Worm (Caenorhabditis elegans) whole organism, L1 larva: Measurements from ENCODE around the gene T23F2.2.

Experiments
- dpl-1 ChIP-seq, 3 experiments: fragments of 150-350 bp in 2 of 3; sonication (generic microtip) in 1 of 3; optimal IDR thresholded peaks; 2 replicates each; lab custom pipeline; 2014 to 2017; ENCODE audit warnings: missing biosample characterization in 3 of 3, missing genetic modification characterization in 3 of 3, missing genetic modification reagents in 3 of 3
- egl-27 ChIP-seq, 2 experiments: fragments of 150-350 bp in 1 of 2; sonication (generic microtip); optimal IDR thresholded peaks; 3 replicates each; lab custom pipeline; 2017 to 2018; ENCODE audit warnings: missing biosample characterization in 2 of 2, missing genetic modification characterization in 2 of 2, missing genetic modification reagents in 2 of 2
- elt-3 ChIP-seq, 6 experiments: fragments of 150-350 bp in 1 of 6; sonication (generic microtip); optimal IDR thresholded peaks; 2 replicates each; lab custom pipeline; 2017 to 2018; ENCODE audit warnings: missing biosample characterization in 6 of 6, missing genetic modification characterization in 6 of 6, inconsistent platforms in 1 of 6
- hpl-2 ChIP-seq: fragments of 150-350 bp; optimal IDR thresholded peaks from 2 replicates; lab custom pipeline; 2014; ENCODE audit warnings: missing biosample characterization, missing genetic modification reagents, missing genetic modification characterization
- jun-1 ChIP-seq: fragments of 150-350 bp; optimal IDR thresholded peaks from 2 replicates; lab custom pipeline; 2014; ENCODE audit warnings: missing biosample characterization, missing genetic modification reagents, missing genetic modification characterization
- lin-39 ChIP-seq: fragments of 150-350 bp; optimal IDR thresholded peaks from 2 replicates; lab custom pipeline; 2014; ENCODE audit warnings: missing biosample characterization, missing genetic modification reagents, missing genetic modification characterization
- nhr-11 ChIP-seq: fragments of 150-350 bp; optimal IDR thresholded peaks from 2 replicates; lab custom pipeline; 2014; ENCODE audit warnings: missing biosample characterization, missing genetic modification characterization
- nhr-12 ChIP-seq: sonication (generic microtip); optimal IDR thresholded peaks from 2 replicates; lab custom pipeline; 2017; ENCODE audit warnings: missing biosample characterization, missing genetic modification characterization
- snpc-4 ChIP-seq: fragments of 150-350 bp; optimal IDR thresholded peaks from 2 replicates; lab custom pipeline; 2014; ENCODE audit warnings: missing biosample characterization, missing genetic modification characterization
- zag-1 ChIP-seq: fragments of 150-350 bp; optimal IDR thresholded peaks from 2 replicates; lab custom pipeline; 2014; ENCODE audit warnings: missing biosample characterization, missing genetic modification characterization

ce11 chrX:5516365-5516764 lies 11.3 kb upstream of the T23F2.2 start:
- TF ChIP-seq hpl-2 (GFP tag; lab: Kevin White, UChicago) (no peak), elt-3 (tag; optimal IDR thresholded peaks at IDR 0.05; lab: Kevin White, UChicago) (no peak), jun-1 (tag; lab: Kevin White, UChicago) (no peak), dpl-1 (GFP tag; optimal IDR thresholded peaks at IDR 0.05; lab: Kevin White, UChicago) (no peak), snpc-4 (tag; lab: Kevin White, UChicago) (no peak), nhr-12 (tag; lab: Kevin White, UChicago) (no peak), egl-27 (tag; optimal IDR thresholded peaks at IDR 0.05; lab: Kevin White, UChicago) (no peak), lin-39 (tag; lab: Kevin White, UChicago) (no peak), nhr-11 (tag; lab: Kevin White, UChicago) (no peak), zag-1 (no peak)
